Worm (Caenorhabditis elegans) whole organism, young adult: Measurements from ENCODE around the gene F53C11.9.

Experiments used
- B0019.2 ChIP-seq: fragments of 200-800 bp; sonication (Bioruptor generic); conservative IDR thresholded peaks from 2 replicates; pipeline ENCODE4 v1.3.6; 2022; ENCODE audit warnings: missing genetic modification reagents, missing genetic modification characterization, missing compliant biosample characterization
- B0035.1 ChIP-seq: sonication (generic microtip); optimal IDR thresholded peaks from 2 replicates; lab custom pipeline; 2016; ENCODE audit warnings: missing genetic modification characterization, mild to moderate bottlenecking, missing compliant biosample characterization, missing genotype, missing genetic modification reagents
- B0261.1 ChIP-seq: sonication (generic microtip); optimal IDR thresholded peaks from 2 replicates; lab custom pipeline; 2016; ENCODE audit warnings: mild to moderate bottlenecking, missing genetic modification characterization, moderate library complexity, missing compliant biosample characterization
- B0336.3 ChIP-seq: fragments of 200-800 bp; sonication (Bioruptor generic); IDR thresholded peaks from 2 replicates; pipeline ENCODE4 v1.3.6; 2022; ENCODE audit warnings: missing genetic modification characterization, missing compliant biosample characterization
- F10E7.11 ChIP-seq: sonication (generic microtip); optimal IDR thresholded peaks from 2 replicates; lab custom pipeline; 2017; ENCODE audit warnings: mild to moderate bottlenecking, missing genetic modification characterization, moderate library complexity, missing compliant biosample characterization
- F23B12.7 ChIP-seq: sonication (generic microtip); optimal IDR thresholded peaks from 2 replicates; lab custom pipeline; 2017; ENCODE audit warnings: missing genetic modification characterization, mild to moderate bottlenecking, missing compliant biosample characterization, antibody characterized with exemption, moderate library complexity; ENCODE audit not compliant: insufficient read depth
- K11D2.4 ChIP-seq: fragments of 200-800 bp; sonication (Bioruptor generic); IDR thresholded peaks from 2 replicates; pipeline ENCODE4 v1.3.6; 2022; ENCODE audit warnings: missing genetic modification reagents, missing genetic modification characterization, missing compliant biosample characterization
- T07F8.4 ChIP-seq: sonication (generic microtip); optimal IDR thresholded peaks from 2 replicates; lab custom pipeline; 2016; ENCODE audit warnings: mild to moderate bottlenecking, missing genetic modification characterization, moderate library complexity, missing compliant biosample characterization
- T26A5.8 ChIP-seq: sonication (generic microtip); optimal IDR thresholded peaks from 2 replicates; lab custom pipeline; 2016; ENCODE audit warnings: missing genetic modification characterization, missing compliant biosample characterization
- Y79H2A.3 ChIP-seq: fragments of 200-800 bp; sonication (Bioruptor generic); conservative IDR thresholded peaks from 2 replicates; pipeline ENCODE4 v1.3.6; 2022; ENCODE audit warnings: missing genetic modification reagents, missing genetic modification characterization, missing compliant biosample characterization
- Y95B8A.8 ChIP-seq: fragments of 200-800 bp; sonication (Bioruptor generic); IDR thresholded peaks from 2 replicates; pipeline ENCODE4 v1.3.6; 2022; ENCODE audit warnings: missing genetic modification reagents, missing genetic modification characterization, missing compliant biosample characterization
- akir-1 ChIP-seq: fragments of 200-800 bp; sonication (Bioruptor generic); optimal IDR thresholded peaks from 2 replicates; lab custom pipeline; 2018; ENCODE audit warnings: mild to moderate bottlenecking, missing genetic modification characterization, moderate library complexity, missing compliant biosample characterization
- ama-1 ChIP-seq, 3 experiments: fragments of 150-350 bp in 1 of 3; sonication (generic microtip) in 2 of 3; optimal IDR thresholded peaks; 2 replicates each; lab custom pipeline; 2014 to 2018; ENCODE audit warnings: missing biosample characterization in 2 of 3, missing genetic modification characterization in 2 of 3, missing genetic modification reagents in 2 of 3
- aptf-2 ChIP-seq: fragments of 200-800 bp; sonication (Bioruptor generic); conservative IDR thresholded peaks from 2 replicates; pipeline ENCODE4 v1.3.6; 2022; ENCODE audit warnings: missing genetic modification reagents, missing genetic modification characterization, missing compliant biosample characterization
- aptf-3 ChIP-seq: fragments of 200-800 bp; sonication (Bioruptor generic); IDR thresholded peaks from 2 replicates; pipeline ENCODE4 v1.3.6; 2022; ENCODE audit warnings: missing genetic modification characterization, missing compliant biosample characterization
- atf-7 ChIP-seq: sonication (generic microtip); optimal IDR thresholded peaks from 2 replicates; lab custom pipeline; 2017; ENCODE audit warnings: mild to moderate bottlenecking, missing genetic modification characterization, missing compliant biosample characterization
- attf-5 ChIP-seq: fragments of 200-800 bp; sonication (Bioruptor generic); optimal IDR thresholded peaks from 2 replicates; lab custom pipeline; 2018; ENCODE audit warnings: mild to moderate bottlenecking, missing genetic modification characterization, missing compliant biosample characterization
- ccch-3 ChIP-seq: fragments of 200-800 bp; sonication (Bioruptor generic); optimal IDR thresholded peaks from 2 replicates; lab custom pipeline; 2018; ENCODE audit warnings: mild to moderate bottlenecking, missing genetic modification characterization, missing compliant biosample characterization
- ceh-27 ChIP-seq: fragments of 200-800 bp; sonication (Bioruptor generic); optimal IDR thresholded peaks from 2 replicates; lab custom pipeline; 2018; ENCODE audit warnings: mild to moderate bottlenecking, missing genetic modification characterization, moderate library complexity, missing compliant biosample characterization
- ceh-58 ChIP-seq: fragments of 200-800 bp; sonication (Bioruptor generic); IDR thresholded peaks from 2 replicates; pipeline ENCODE4 v1.3.6; 2022; ENCODE audit warnings: missing genetic modification characterization, missing compliant biosample characterization
- ceh-79 ChIP-seq: sonication (generic microtip); optimal IDR thresholded peaks from 2 replicates; lab custom pipeline; 2017; ENCODE audit warnings: mild to moderate bottlenecking, missing genetic modification characterization, missing compliant biosample characterization
- chd-7 ChIP-seq: sonication (generic microtip); optimal IDR thresholded peaks from 2 replicates; lab custom pipeline; 2016; ENCODE audit warnings: mild to moderate bottlenecking, missing genetic modification characterization, moderate library complexity, missing compliant biosample characterization
- dpff-1 ChIP-seq: sonication (generic microtip); optimal IDR thresholded peaks from 2 replicates; lab custom pipeline; 2017; ENCODE audit warnings: mild to moderate bottlenecking, missing genetic modification characterization, missing compliant biosample characterization
- dpl-1 ChIP-seq: fragments of 150-350 bp; optimal IDR thresholded peaks from 2 replicates; lab custom pipeline; 2014; ENCODE audit warnings: missing biosample characterization, missing genetic modification reagents, missing genetic modification characterization
- efl-1 ChIP-seq: fragments of 150-350 bp; optimal IDR thresholded peaks from 2 replicates; lab custom pipeline; 2014; ENCODE audit warnings: missing biosample characterization, missing genetic modification reagents, missing genetic modification characterization
- egl-44 ChIP-seq: fragments of 200-800 bp; sonication (Bioruptor generic); IDR thresholded peaks from 2 replicates; pipeline ENCODE4 v1.3.6; 2022; ENCODE audit warnings: missing genetic modification reagents, missing genetic modification characterization, missing compliant biosample characterization
- hlh-12 ChIP-seq: sonication (generic microtip); optimal IDR thresholded peaks from 2 replicates; lab custom pipeline; 2016; ENCODE audit warnings: missing genetic modification characterization, missing compliant biosample characterization
- hmg-1.2 ChIP-seq: fragments of 200-800 bp; sonication (Bioruptor generic); IDR thresholded peaks from 2 replicates; pipeline ENCODE4 v1.3.6; 2022; ENCODE audit warnings: missing genetic modification reagents, missing genetic modification characterization, missing compliant biosample characterization
- hsf-1 ChIP-seq: fragments of 200-800 bp; sonication (Bioruptor generic); IDR thresholded peaks from 2 replicates; pipeline ENCODE4 v1.3.6; 2022; ENCODE audit warnings: missing genetic modification reagents, missing genetic modification characterization, missing compliant biosample characterization
- let-607 ChIP-seq, 2 experiments: fragments of 200-800 bp in 1 of 2; sonication (Bioruptor generic) in 1 of 2; sonication (generic microtip) in 1 of 2; optimal IDR thresholded peaks; 2 replicates each; lab custom pipeline; 2016 to 2018; ENCODE audit warnings: mild to moderate bottlenecking in 2 of 2, missing compliant biosample characterization in 2 of 2, missing genetic modification characterization in 2 of 2, moderate library complexity in 2 of 2, missing genotype in 1 of 2
- lin-35 ChIP-seq, 3 experiments: fragments of 150-350 bp in 2 of 3; sonication (generic microtip) in 1 of 3; optimal IDR thresholded peaks; 2 replicates each; lab custom pipeline; 2014 to 2018; ENCODE audit warnings: missing biosample characterization in 3 of 3, missing genetic modification characterization in 3 of 3, missing genetic modification reagents in 3 of 3
- madf-3 ChIP-seq: fragments of 200-800 bp; sonication (Bioruptor generic); IDR thresholded peaks from 2 replicates; pipeline ENCODE4 v1.3.6; 2022; ENCODE audit warnings: missing genetic modification reagents, missing genetic modification characterization, missing compliant biosample characterization
- madf-6 ChIP-seq: fragments of 200-800 bp; sonication (Bioruptor generic); IDR thresholded peaks from 2 replicates; pipeline ENCODE4 v1.3.6; 2022; ENCODE audit warnings: missing genetic modification reagents, missing genetic modification characterization, missing compliant biosample characterization
- mes-4 ChIP-seq: sonication (generic microtip); optimal IDR thresholded peaks from 2 replicates; lab custom pipeline; 2016; ENCODE audit warnings: missing genotype, missing genetic modification characterization, missing compliant biosample characterization
- nfyb-1 ChIP-seq: fragments of 200-800 bp; sonication (Bioruptor generic); IDR thresholded peaks from 2 replicates; pipeline ENCODE4 v1.3.6; 2022; ENCODE audit warnings: missing genetic modification reagents, missing genetic modification characterization, missing compliant biosample characterization
- nhr-179 ChIP-seq: sonication (generic microtip); optimal IDR thresholded peaks from 2 replicates; lab custom pipeline; 2016; ENCODE audit warnings: mild to moderate bottlenecking, missing genetic modification characterization, missing compliant biosample characterization
- pha-4 ChIP-seq: fragments of 150-350 bp; sonication (generic microtip); optimal IDR thresholded peaks from 2 replicates; lab custom pipeline; 2014; ENCODE audit warnings: missing biosample characterization, missing genetic modification reagents, missing genetic modification characterization
- rcor-1 ChIP-seq: fragments of 200-800 bp; sonication (Bioruptor generic); IDR thresholded peaks from 2 replicates; pipeline ENCODE4 v1.3.6; 2022; ENCODE audit warnings: missing genetic modification reagents, missing genetic modification characterization, missing compliant biosample characterization
- snpc-1.1 ChIP-seq: sonication (generic microtip); optimal IDR thresholded peaks from 2 replicates; lab custom pipeline; 2017; ENCODE audit warnings: missing genetic modification characterization, mild to moderate bottlenecking, missing compliant biosample characterization, antibody characterized with exemption, moderate library complexity, missing genotype, missing genetic modification reagents; ENCODE audit not compliant: insufficient read depth
- snpc-1.3 ChIP-seq: sonication (generic microtip); optimal IDR thresholded peaks from 2 replicates; lab custom pipeline; 2017; ENCODE audit warnings: missing genetic modification characterization, mild to moderate bottlenecking, missing compliant biosample characterization, antibody characterized with exemption, moderate library complexity, missing genotype, missing genetic modification reagents; ENCODE audit not compliant: insufficient read depth
- snpc-4 ChIP-seq, 5 experiments: fragments of 150-350 bp in 1 of 5; sonication (generic microtip) in 4 of 5; optimal IDR thresholded peaks; 2 replicates each; lab custom pipeline; 2014 to 2018; ENCODE audit warnings: missing genetic modification characterization in 5 of 5, missing biosample characterization in 3 of 5, antibody characterized with exemption in 2 of 5, mild to moderate bottlenecking in 2 of 5, missing compliant biosample characterization in 2 of 5, missing genotype in 2 of 5, moderate library complexity in 2 of 5, missing genetic modification reagents in 1 of 5
- somi-1 ChIP-seq: fragments of 200-800 bp; sonication (Bioruptor generic); optimal IDR thresholded peaks from 2 replicates; lab custom pipeline; 2018; ENCODE audit warnings: mild to moderate bottlenecking, missing genetic modification characterization, missing compliant biosample characterization
- tbp1 ChIP-seq: fragments of 200-800 bp; sonication (Bioruptor generic); optimal IDR thresholded peaks from 2 replicates; lab custom pipeline; 2018; ENCODE audit warnings: mild to moderate bottlenecking, missing genetic modification characterization, missing compliant biosample characterization
- unc-130 ChIP-seq: sonication (generic microtip); optimal IDR thresholded peaks from 2 replicates; lab custom pipeline; 2016; ENCODE audit warnings: missing genetic modification reagents, missing genetic modification characterization, missing compliant biosample characterization
- xnd-1 ChIP-seq: sonication (generic microtip); optimal IDR thresholded peaks from 2 replicates; lab custom pipeline; 2016; ENCODE audit warnings: missing genotype, missing genetic modification reagents, missing genetic modification characterization, missing compliant biosample characterization
- zfh-2 ChIP-seq: fragments of 200-800 bp; sonication (Bioruptor generic); conservative IDR thresholded peaks from 2 replicates; pipeline ENCODE4 v1.3.6; 2022; ENCODE audit warnings: missing genetic modification reagents, missing genetic modification characterization, missing compliant biosample characterization
- ztf-18 ChIP-seq: sonication (generic microtip); optimal IDR thresholded peaks from 2 replicates; lab custom pipeline; 2016; ENCODE audit warnings: missing genotype, mild to moderate bottlenecking, missing genetic modification characterization, missing compliant biosample characterization
- ztf-6 ChIP-seq: fragments of 200-800 bp; sonication (Bioruptor generic); IDR thresholded peaks from 2 replicates; pipeline ENCODE4 v1.3.6; 2022; ENCODE audit warnings: missing genetic modification reagents, missing genetic modification characterization, missing compliant biosample characterization

The F53C11.9 gene

DNA sequence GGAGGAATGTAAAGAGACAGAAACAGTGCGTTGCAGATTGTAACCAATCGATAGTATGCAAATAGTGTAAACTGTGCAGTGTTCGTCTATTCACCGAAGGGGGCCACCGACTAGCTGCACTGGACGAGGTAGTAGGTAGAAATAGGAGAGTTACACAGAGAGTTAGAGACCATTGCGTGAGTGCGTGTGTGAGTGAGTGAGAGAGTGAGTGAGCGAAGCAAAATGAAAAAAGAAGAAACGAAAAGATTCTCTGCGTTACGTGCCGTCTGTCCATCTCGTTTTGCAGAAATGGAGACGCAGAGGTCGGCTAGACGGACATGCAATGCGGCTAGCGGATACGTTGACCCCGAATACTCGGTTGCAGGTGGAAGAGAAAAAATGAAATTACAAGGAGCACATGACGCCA is 30.6 kb downstream of the F53C11.9 start (continued):
- TF ChIP-seq hsf-1 (GFP tag; lab: Robert Waterston, UW) (no peak), snpc-1.1 (tag; lab: Kevin White, UChicago) (no peak), dpff-1 (tag; lab: Kevin White, UChicago) (no peak), ceh-58 (GFP tag; lab: Robert Waterston, UW) (no peak), chd-7 (tag; lab: Kevin White, UChicago) (peak; percentile 31), madf-6 (GFP tag; lab: Robert Waterston, UW) (no peak), aptf-2 (GFP tag; lab: Robert Waterston, UW) (no peak), T07F8.4 (no peak), T26A5.8 (no peak), ztf-6 (GFP tag; lab: Robert Waterston, UW) (no peak), ceh-79 (tag; lab: Kevin White, UChicago) (no peak), snpc-4 (GFP tag; optimal IDR thresholded peaks at IDR 0.05; lab: Kevin White, UChicago) (no peak), snpc-4 (tag; optimal IDR thresholded peaks at IDR 0.05; lab: Kevin White, UChicago) (no peak), B0035.1 (tag; lab: Kevin White, UChicago) (no peak), akir-1 (GFP tag; lab: Kevin White, UChicago) (no peak), xnd-1 (tag; lab: Kevin White, UChicago) (no peak), K11D2.4 (no peak), Y79H2A.3 (GFP tag; lab: Robert Waterston, UW) (no peak), zfh-2 (GFP tag; lab: Robert Waterston, UW) (no peak), egl-44 (no peak), ccch-3 (GFP tag; lab: Kevin White, UChicago) (no peak), B0261.1 (tag; lab: Kevin White, UChicago) (no peak), somi-1 (GFP tag; lab: Kevin White, UChicago) (no peak), B0019.2 (GFP tag; lab: Robert Waterston, UW) (no peak), aptf-3 (GFP tag; lab: Robert Waterston, UW) (no peak), ama-1 (optimal IDR thresholded peaks at IDR 0.05; lab: Kevin White, UChicago) (no peak), ama-1 (GFP tag; optimal IDR thresholded peaks at IDR 0.05; lab: Kevin White, UChicago) (no peak), F10E7.11 (tag; lab: Kevin White, UChicago) (no peak), lin-35 (GFP tag; optimal IDR thresholded peaks at IDR 0.05; lab: Kevin White, UChicago) (peak in 1 of 3 experiments; percentile 28), F23B12.7 (tag; lab: Kevin White, UChicago) (no peak), B0336.3 (no peak), atf-7 (no peak), nfyb-1 (GFP tag; lab: Robert Waterston, UW) (no peak), ztf-18 (peak; percentile 60), hmg-1.2 (peak; percentile 74; the same call in 1 of the 2 replicates), unc-130 (GFP tag; lab: Kevin White, UChicago) (no peak), mes-4 (tag; lab: Kevin White, UChicago) (no peak), ceh-27 (GFP tag; lab: Kevin White, UChicago) (peak; percentile 27), dpl-1 (GFP tag; lab: Kevin White, UChicago) (no peak), hlh-12 (tag; lab: Kevin White, UChicago) (no peak), madf-3 (no peak), snpc-1.3 (tag; lab: Kevin White, UChicago) (no peak), efl-1 (GFP tag; lab: Kevin White, UChicago) (no peak), pha-4 (tag; lab: Kevin White, UChicago) (no peak), tbp1 (GFP tag; lab: Kevin White, UChicago) (no peak), attf-5 (peak; percentile 77), nhr-179 (tag; lab: Kevin White, UChicago) (no peak), let-607 (tag; optimal IDR thresholded peaks at IDR 0.05; lab: Kevin White, UChicago) (no peak), rcor-1 (GFP tag; lab: Robert Waterston, UW) (peak; percentile 57; the same call in 1 of the 2 replicates), Y95B8A.8 (GFP tag; lab: Robert Waterston, UW) (no peak)
